Worm (Caenorhabditis elegans): ENCODE measurements around the gene Y17G9B.4.

Y17G9B.4 gene

ce11 chrIV:4780129-4780528 lies 28.2 kb downstream of the Y17G9B.4 start, which contains the start of gene set-15:
TSS of gene set-15 (minus strand) at chrIV:4780229.
- no peak for TF ChIP-seq nhr-47 (tag; optimal IDR thresholded peaks at IDR 0.05)
- TF ChIP-seq zag-1 (tag; optimal IDR thresholded peaks at IDR 0.05) = no peak
- no peak for TF ChIP-seq tlp-1 (tag; optimal IDR thresholded peaks at IDR 0.05)
- TF ChIP-seq lin-13 (GFP tag; optimal IDR thresholded peaks at IDR 0.05) = no peak
- no peak for TF ChIP-seq C34B4.2 (tag; optimal IDR thresholded peaks at IDR 0.05)
- TF ChIP-seq ets-5 (GFP tag; IDR thresholded peaks at IDR 0.05) = no peak
- no peak for TF ChIP-seq unc-98 (GFP tag; IDR thresholded peaks at IDR 0.05)
- no peak for TF ChIP-seq skn-1 (tag; optimal IDR thresholded peaks at IDR 0.05)
- TF ChIP-seq swsn-7 (tag; optimal IDR thresholded peaks at IDR 0.05) = no peak
- TF ChIP-seq elt-2 (tag; optimal IDR thresholded peaks at IDR 0.05) = no peak
- no peak for TF ChIP-seq nhr-19 (GFP tag; conservative IDR thresholded peaks at IDR 0.05)
- no peak for TF ChIP-seq efl-3 (GFP tag; optimal IDR thresholded peaks at IDR 0.05)
- TF ChIP-seq sup-37 (GFP tag; optimal IDR thresholded peaks at IDR 0.05) = no peak
- no peak for TF ChIP-seq unc-62 (GFP tag; optimal IDR thresholded peaks at IDR 0.05)
- no peak for TF ChIP-seq pax-3 (tag; optimal IDR thresholded peaks at IDR 0.05)

ce11 chrIV:4781123-4781522 lies 29.2 kb downstream of the Y17G9B.4 start:
- TF ChIP-seq snu-23 (GFP tag; optimal IDR thresholded peaks at IDR 0.05) (peak; percentile 28), irx-1 (tag; optimal IDR thresholded peaks at IDR 0.05) (peak; percentile 20), lsy-2 (tag; optimal IDR thresholded peaks at IDR 0.05) (peak in 1 of 2 experiments; percentile 29), dsc-1 (tag; optimal IDR thresholded peaks at IDR 0.05) (no peak), nhr-84 (tag; optimal IDR thresholded peaks at IDR 0.05) (no peak), lin-35 (GFP tag; optimal IDR thresholded peaks at IDR 0.05) (peak in 1 of 2 experiments; percentile 26), efl-1 (optimal IDR thresholded peaks at IDR 0.05) (peak in 1 of 2 experiments; percentile 19), efl-1 (GFP tag; optimal IDR thresholded peaks at IDR 0.05 in 1 of 2) (no peak)

- TF ChIP-seq nhr-84 (tag; optimal IDR thresholded peaks at IDR 0.05) (no peak), mep-1 (tag; optimal IDR thresholded peaks at IDR 0.05) (peak; percentile 48), grh-1 (GFP tag; IDR thresholded peaks at IDR 0.05) (peak; percentile 87), pag-3 (tag; optimal IDR thresholded peaks at IDR 0.05; ENCODE audit: borderline replicate concordance, insufficient read depth) (peak; percentile 47), nhr-77 (tag; optimal IDR thresholded peaks at IDR 0.05) (peak; percentile 15), unc-130 (tag; optimal IDR thresholded peaks at IDR 0.05) (no peak), C34B4.2 (tag; optimal IDR thresholded peaks at IDR 0.05) (no peak), nhr-237 (tag; optimal IDR thresholded peaks at IDR 0.05) (peak; percentile 8), lin-35 (GFP tag; optimal IDR thresholded peaks at IDR 0.05) (peak in 1 of 2 experiments; percentile 74), ceh-82 (tag; optimal IDR thresholded peaks at IDR 0.05) (peak in 1 of 3 experiments; percentile 7), tbx-2 (tag; optimal IDR thresholded peaks at IDR 0.05) (peak; percentile 30), lin-39 (tag; optimal IDR thresholded peaks at IDR 0.05) (no peak), elt-3 (tag; optimal IDR thresholded peaks at IDR 0.05) (peak in 3 of 6 experiments; percentile 40 to 73 (median 41)), blmp-1 (tag; optimal IDR thresholded peaks at IDR 0.05) (peak; percentile 31), sup-37 (GFP tag; optimal IDR thresholded peaks at IDR 0.05) (no peak), hlh-17 (GFP tag; optimal IDR thresholded peaks at IDR 0.05; ENCODE audit: borderline replicate concordance) (no peak), hpl-2 (GFP tag; optimal IDR thresholded peaks at IDR 0.05) (no peak), skn-1 (tag; optimal IDR thresholded peaks at IDR 0.05) (peak; percentile 96), lin-15B (tag; optimal IDR thresholded peaks at IDR 0.05) (no peak), elt-2 (tag; optimal IDR thresholded peaks at IDR 0.05) (peak; percentile 45), mdl-1 (tag; optimal IDR thresholded peaks at IDR 0.05) (peak in 1 of 2 experiments; percentile 13), lin-14 (GFP tag; optimal IDR thresholded peaks at IDR 0.05) (no peak), nhr-20 (tag; optimal IDR thresholded peaks at IDR 0.05) (peak; percentile 65), snu-23 (GFP tag; optimal IDR thresholded peaks at IDR 0.05) (peak; percentile 61), C16A3.4 (tag; optimal IDR thresholded peaks at IDR 0.05) (peak; percentile 37), aly-2 (tag; optimal IDR thresholded peaks at IDR 0.05) (no peak), lsy-2 (tag; optimal IDR thresholded peaks at IDR 0.05) (peak; percentile 30 to 63), nhr-12 (tag; optimal IDR thresholded peaks at IDR 0.05) (no peak), nhr-90 (tag; optimal IDR thresholded peaks at IDR 0.05; ENCODE audit: poor library complexity) (peak; percentile 47), jun-1 (tag; optimal IDR thresholded peaks at IDR 0.05) (peak; percentile 28), nhr-85 (tag) (peak; percentile 85), dpl-1 (GFP tag; optimal IDR thresholded peaks at IDR 0.05) (peak in 1 of 3 experiments; percentile 42), ets-5 (GFP tag; IDR thresholded peaks at IDR 0.05) (no peak), efl-1 (optimal IDR thresholded peaks at IDR 0.05) (peak; percentile 20 to 49), efl-1 (GFP tag; optimal IDR thresholded peaks at IDR 0.05 in 1 of 2) (peak in 1 of 2 experiments; percentile 3)
These were observed 36.4 kb downstream of the Y17G9B.4 start, which contains the start of gene nhr-104 for ce11 chrIV:4788332-4788731. TSS of gene nhr-104 (minus strand) at chrIV:4788692.
